Worm (Caenorhabditis elegans): ENCODE results near the gene fsn-1.

ce11 chrIII:4920221-4920620 lies 16.9 kb upstream of the fsn-1 start, which contains the start of gene ula-1:
- TF ChIP-seq tbx-2 (tag; optimal IDR thresholded peaks at IDR 0.05), result no peak
- TF ChIP-seq unc-55 (GFP tag; optimal IDR thresholded peaks at IDR 0.05), result no peak

Data from whole organism, late embryonic.